Fruit fly (Drosophila melanogaster) whole organism, embryonic: ENCODE data around the gene Tmtc4.

Experiments used
- Atf6 ChIP-seq: fragments of 200-800 bp; sonication (Bioruptor generic); IDR thresholded peaks from 2 replicates; pipeline ENCODE4 v1.3.6; 2022; ENCODE audit warnings: missing biosample characterization, missing genetic modification characterization
- CG10267 ChIP-seq: fragments of 200-800 bp; sonication (Bioruptor generic); optimal IDR thresholded peaks from 2 replicates; lab custom pipeline; 2018; ENCODE audit warnings: missing biosample characterization, mild to moderate bottlenecking, missing genetic modification characterization, moderate library complexity
- CG12942 ChIP-seq: fragments of 200-800 bp; sonication (Bioruptor generic); optimal IDR thresholded peaks from 3 replicates; lab custom pipeline; 2016; ENCODE audit warnings: missing biosample characterization, missing genetic modification characterization
- CG1602 ChIP-seq: fragments of 200-800 bp; sonication (Bioruptor generic); optimal IDR thresholded peaks from 3 replicates; lab custom pipeline; 2016; ENCODE audit warnings: missing biosample characterization, missing genetic modification characterization
- CG16813 ChIP-seq: fragments of 200-800 bp; sonication (Bioruptor generic); IDR thresholded peaks from 3 replicates; pipeline ENCODE4 v1.3.6; 2022; ENCODE audit warnings: missing biosample characterization, missing genetic modification characterization; ENCODE audit not compliant: partially characterized antibody
- CG17912 ChIP-seq: fragments of 200-800 bp; sonication (Bioruptor generic); optimal IDR thresholded peaks from 2 replicates; lab custom pipeline; 2018; ENCODE audit warnings: missing biosample characterization, mild to moderate bottlenecking, missing genetic modification characterization
- CG2129 ChIP-seq: fragments of 200-800 bp; sonication (Bioruptor generic); IDR thresholded peaks from 2 replicates; pipeline ENCODE4 v1.3.6; 2022; ENCODE audit warnings: missing biosample characterization, missing genetic modification characterization; ENCODE audit not compliant: partially characterized antibody
- CG31441 ChIP-seq: fragments of 200-800 bp; sonication (Bioruptor generic); IDR thresholded peaks from 2 replicates; pipeline ENCODE4 v1.3.6; 2022; ENCODE audit warnings: missing biosample characterization, missing genetic modification characterization
- CG3995 ChIP-seq: fragments of 200-800 bp; sonication (Bioruptor generic); optimal IDR thresholded peaks from 3 replicates; lab custom pipeline; 2016; ENCODE audit warnings: missing biosample characterization, missing genetic modification characterization
- CG6654 ChIP-seq: fragments of 200-800 bp; sonication (Bioruptor generic); optimal IDR thresholded peaks from 2 replicates; lab custom pipeline; 2017; ENCODE audit warnings: missing biosample characterization, mild to moderate bottlenecking, missing genetic modification characterization
- CG6689 ChIP-seq: fragments of 200-800 bp; sonication (Bioruptor generic); IDR thresholded peaks from 2 replicates; pipeline ENCODE4 v1.3.6; 2022; ENCODE audit warnings: missing biosample characterization, missing genetic modification characterization
- CG6791 ChIP-seq: fragments of 200-800 bp; sonication (Bioruptor generic); IDR thresholded peaks from 3 replicates; pipeline ENCODE4 v1.3.6; 2022; ENCODE audit warnings: missing biosample characterization, missing genetic modification characterization; ENCODE audit not compliant: partially characterized antibody
- CG7928 ChIP-seq: fragments of 200-800 bp; sonication (Bioruptor generic); optimal IDR thresholded peaks from 2 replicates; lab custom pipeline; 2017; ENCODE audit warnings: missing biosample characterization, mild to moderate bottlenecking, missing genetic modification characterization
- CG8290 ChIP-seq, 3 experiments: fragments of 200-800 bp; sonication (Bioruptor generic); optimal IDR thresholded peaks; 2 replicates each; lab custom pipeline; 2016 to 2019; ENCODE audit warnings: missing biosample characterization in 3 of 3, missing genetic modification characterization in 3 of 3, mild to moderate bottlenecking in 2 of 3, moderate library complexity in 1 of 3
- CG8359 ChIP-seq: fragments of 200-800 bp; sonication (Bioruptor generic); optimal IDR thresholded peaks from 2 replicates; lab custom pipeline; 2017; ENCODE audit warnings: missing biosample characterization, mild to moderate bottlenecking, missing genetic modification characterization, borderline replicate concordance
- CG9215 ChIP-seq: fragments of 200-800 bp; sonication (Bioruptor generic); IDR thresholded peaks from 2 replicates; pipeline ENCODE4 v1.3.6; 2022; ENCODE audit warnings: missing biosample characterization, missing genetic modification characterization
- Camta ChIP-seq: fragments of 200-800 bp; sonication (Bioruptor generic); optimal IDR thresholded peaks from 2 replicates; lab custom pipeline; 2016; ENCODE audit warnings: missing biosample characterization, missing genetic modification characterization
- D19A ChIP-seq: fragments of 200-800 bp; optimal IDR thresholded peaks from 3 replicates; lab custom pipeline; 2019; ENCODE audit warnings: missing biosample characterization, mild to moderate bottlenecking, missing genetic modification characterization, moderate library complexity
- Dll ChIP-seq: fragments of 200-800 bp; sonication (Bioruptor generic); IDR thresholded peaks from 4 replicates; pipeline ENCODE4 v1.3.6; 2022; ENCODE audit warnings: missing biosample characterization, missing genetic modification characterization; ENCODE audit not compliant: partially characterized antibody
- Drgx ChIP-seq: fragments of 200-800 bp; sonication (Bioruptor generic); IDR thresholded peaks from 2 replicates; pipeline ENCODE4 v1.3.6; 2022; ENCODE audit warnings: missing biosample characterization, missing genetic modification characterization
- Elba2 ChIP-seq: fragments of 200-800 bp; sonication (Bioruptor generic); optimal IDR thresholded peaks from 3 replicates; lab custom pipeline; 2016; ENCODE audit warnings: missing biosample characterization, missing genetic modification characterization
- Ets65A ChIP-seq: fragments of 200-800 bp; sonication (Bioruptor generic); peaks from one replicate; lab custom pipeline; 2016; ENCODE audit warnings: missing biosample characterization, missing genetic modification characterization
- Fer3 ChIP-seq: fragments of 200-800 bp; sonication (Bioruptor generic); optimal IDR thresholded peaks from 2 replicates; lab custom pipeline; 2018; ENCODE audit warnings: missing biosample characterization, mild to moderate bottlenecking, missing genetic modification characterization, moderate library complexity
- GATAe ChIP-seq: fragments of 200-800 bp; sonication (Bioruptor generic); conservative IDR thresholded peaks from 2 replicates; pipeline ENCODE4 v1.3.6; 2022; ENCODE audit warnings: missing biosample characterization, missing genetic modification characterization
- H2.0 ChIP-seq: fragments of 200-800 bp; sonication (Bioruptor generic); IDR thresholded peaks from 2 replicates; pipeline ENCODE4 v1.3.6; 2022; ENCODE audit warnings: missing biosample characterization, missing genetic modification characterization
- HLH54F ChIP-seq: fragments of 200-800 bp; sonication (Bioruptor generic); optimal IDR thresholded peaks from 3 replicates; lab custom pipeline; 2016; ENCODE audit warnings: missing biosample characterization, missing genetic modification characterization
- Hr78 ChIP-seq, 2 experiments: fragments of 200-800 bp in 1 of 2; fragments of >200 bp in 1 of 2; sonication (Bioruptor generic) in 1 of 2; optimal IDR thresholded peaks; 2 replicates each; lab custom pipeline; 2017 to 2019; ENCODE audit warnings: missing biosample characterization in 2 of 2, missing genetic modification characterization in 2 of 2, mild to moderate bottlenecking in 1 of 2, moderate library complexity in 1 of 2
- Lpt ChIP-seq: fragments of >200 bp; optimal IDR thresholded peaks from 2 replicates; lab custom pipeline; 2018; ENCODE audit warnings: missing biosample characterization, missing genetic modification characterization
- Max ChIP-seq: fragments of 200-800 bp; sonication (Bioruptor generic); optimal IDR thresholded peaks from 2 replicates; lab custom pipeline; 2016; ENCODE audit warnings: missing biosample characterization, mild to moderate bottlenecking, missing genetic modification characterization
- NFAT ChIP-seq: fragments of 200-800 bp; sonication (Bioruptor generic); IDR thresholded peaks from 2 replicates; pipeline ENCODE4 v1.3.6; 2022; ENCODE audit warnings: missing biosample characterization, missing genetic modification characterization
- Scr ChIP-seq: fragments of 200-800 bp; sonication (Bioruptor generic); IDR thresholded peaks from 2 replicates; pipeline ENCODE4 v1.3.6; 2022; ENCODE audit warnings: missing biosample characterization, missing genetic modification characterization; ENCODE audit not compliant: partially characterized antibody
- Xbp1 ChIP-seq: fragments of 200-800 bp; sonication (Bioruptor generic); optimal IDR thresholded peaks from 3 replicates; lab custom pipeline; 2016; ENCODE audit warnings: missing biosample characterization, mild to moderate bottlenecking, missing genetic modification characterization
- az2 ChIP-seq: fragments of 200-800 bp; sonication (Bioruptor generic); optimal IDR thresholded peaks from 3 replicates; lab custom pipeline; 2016; ENCODE audit warnings: missing biosample characterization, missing genetic modification characterization
- bbx ChIP-seq: fragments of 200-800 bp; sonication (Bioruptor generic); IDR thresholded peaks from 2 replicates; pipeline ENCODE4 v1.3.6; 2022; ENCODE audit warnings: missing biosample characterization, missing genetic modification characterization; ENCODE audit not compliant: partially characterized antibody
- bsh ChIP-seq, 2 experiments: fragments of 200-800 bp; sonication (Bioruptor generic); optimal IDR thresholded peaks; 2 replicates each; lab custom pipeline; 2017 to 2018; ENCODE audit warnings: mild to moderate bottlenecking in 2 of 2, missing biosample characterization in 2 of 2, missing genetic modification characterization in 2 of 2, moderate library complexity in 1 of 2
- corto ChIP-seq: fragments of 200-800 bp; sonication (Bioruptor generic); optimal IDR thresholded peaks from 2 replicates; lab custom pipeline; 2016; ENCODE audit warnings: missing biosample characterization, mild to moderate bottlenecking, missing genetic modification characterization, moderate library complexity
- dysf ChIP-seq: fragments of 200-800 bp; sonication (Bioruptor generic); IDR thresholded peaks from 3 replicates; pipeline ENCODE4 v1.3.6; 2022; ENCODE audit warnings: missing biosample characterization, missing genetic modification characterization
- insv ChIP-seq, 2 experiments: fragments of 200-800 bp; sonication (Bioruptor generic); optimal IDR thresholded peaks; 3 replicates each; lab custom pipeline; 2016 to 2018; ENCODE audit warnings: missing biosample characterization in 2 of 2, missing genetic modification characterization in 2 of 2
- mirr ChIP-seq: fragments of 200-800 bp; sonication (Bioruptor generic); optimal IDR thresholded peaks from 3 replicates; lab custom pipeline; 2018; ENCODE audit warnings: missing biosample characterization, mild to moderate bottlenecking, missing genetic modification characterization
- nerfin-2 ChIP-seq: fragments of 200-800 bp; sonication (Bioruptor generic); IDR thresholded peaks from 2 replicates; pipeline ENCODE4 v1.3.6; 2022; ENCODE audit warnings: missing biosample characterization, missing genetic modification characterization; ENCODE audit not compliant: partially characterized antibody
- nom ChIP-seq: fragments of 200-800 bp; sonication (Bioruptor generic); optimal IDR thresholded peaks from 2 replicates; lab custom pipeline; 2017; ENCODE audit warnings: missing biosample characterization, missing genetic modification characterization, mild to moderate bottlenecking, moderate library complexity, missing genetic modification reagents
- pita ChIP-seq: fragments of 200-800 bp; sonication (Bioruptor generic); optimal IDR thresholded peaks from 2 replicates; lab custom pipeline; 2017; ENCODE audit warnings: missing biosample characterization, mild to moderate bottlenecking, missing genetic modification characterization
- repo ChIP-seq: fragments of 200-800 bp; sonication (Bioruptor generic); optimal IDR thresholded peaks from 2 replicates; lab custom pipeline; 2016; ENCODE audit warnings: missing biosample characterization, missing genetic modification characterization
- run ChIP-seq: fragments of 200-800 bp; sonication (Bioruptor generic); optimal IDR thresholded peaks from 3 replicates; lab custom pipeline; 2018; ENCODE audit warnings: missing biosample characterization, mild to moderate bottlenecking, missing genetic modification characterization
- salm ChIP-seq: fragments of 200-800 bp; sonication (Bioruptor generic); optimal IDR thresholded peaks from 2 replicates; lab custom pipeline; 2018; ENCODE audit warnings: missing biosample characterization, mild to moderate bottlenecking, missing genetic modification characterization
- sd ChIP-seq: fragments of 200-800 bp; sonication (Bioruptor generic); optimal IDR thresholded peaks from 3 replicates; lab custom pipeline; 2018; ENCODE audit warnings: missing biosample characterization, mild to moderate bottlenecking, missing genetic modification characterization, moderate library complexity
- sr ChIP-seq: fragments of 200-800 bp; sonication (Bioruptor generic); IDR thresholded peaks from 3 replicates; pipeline ENCODE4 v1.3.6; 2022; ENCODE audit warnings: missing biosample characterization, missing genetic modification characterization
- stwl ChIP-seq: fragments of 200-800 bp; sonication (Bioruptor generic); optimal IDR thresholded peaks from 3 replicates; lab custom pipeline; 2018; ENCODE audit warnings: missing biosample characterization, mild to moderate bottlenecking, missing genetic modification characterization, moderate library complexity
- vvl ChIP-seq: fragments of 200-800 bp; sonication (Bioruptor generic); IDR thresholded peaks from 2 replicates; pipeline ENCODE4 v1.3.6; 2022; ENCODE audit warnings: missing biosample characterization, missing genetic modification characterization
- yki ChIP-seq: fragments of >200 bp; optimal IDR thresholded peaks from 3 replicates; lab custom pipeline; 2018

Gene Tmtc4

dm6 chr3R:15332994-15333393 lies 18.0 kb upstream of the Tmtc4 start, which contains the start of the genes Fkbp39 and Cyfip:
TSS of gene Fkbp39 (minus strand) at chr3R:15333133.
TSS of gene Cyfip (plus strand) at chr3R:15333266.
- TF ChIP-seq CG10267 (tag; lab: Kevin White, UChicago): peak; percentile 60
- TF ChIP-seq CG8359 (GFP tag; lab: Kevin White, UChicago): no peak
- TF ChIP-seq CG6791 (GFP tag; lab: Robert Waterston, UW): peak; percentile 77
- no peak for TF ChIP-seq CG9215
- peak; percentile 52 for TF ChIP-seq CG17912 (GFP tag; lab: Kevin White, UChicago)
- TF ChIP-seq NFAT (GFP tag; lab: Robert Waterston, UW): peak; percentile 41; the same call in 1 of the 2 replicates
- no peak for TF ChIP-seq run (tag; lab: Kevin White, UChicago)
- no peak for TF ChIP-seq salm (tag; lab: Kevin White, UChicago)
- no peak for TF ChIP-seq Drgx (GFP tag; lab: Robert Waterston, UW)
- TF ChIP-seq CG31441 (GFP tag; lab: Robert Waterston, UW): no peak
- TF ChIP-seq bbx (GFP tag; lab: Robert Waterston, UW): peak; percentile 75
- TF ChIP-seq CG6689: no peak
- TF ChIP-seq yki (lab: Kevin White, UChicago): no peak
- TF ChIP-seq HLH54F (GFP tag; lab: Kevin White, UChicago): peak; percentile 64
- TF ChIP-seq repo (GFP tag; lab: Kevin White, UChicago): peak; percentile 32
- TF ChIP-seq stwl (tag; lab: Kevin White, UChicago): peak; percentile 65
- TF ChIP-seq Lpt (GFP tag; lab: Kevin White, UChicago): no peak
- TF ChIP-seq Dll (GFP tag; lab: Robert Waterston, UW): peak; percentile 74
- no peak for TF ChIP-seq Camta (GFP tag; lab: Kevin White, UChicago)
- TF ChIP-seq GATAe (GFP tag; lab: Robert Waterston, UW): no peak
- TF ChIP-seq Scr (GFP tag; lab: Robert Waterston, UW): peak; percentile 68
- no peak for TF ChIP-seq CG2129 (GFP tag; lab: Robert Waterston, UW)
- TF ChIP-seq Atf6 (GFP tag; lab: Robert Waterston, UW): peak; percentile 34; the same call in 1 of the 2 replicates
- peak; percentile 38 for TF ChIP-seq CG7928 (GFP tag; lab: Kevin White, UChicago)
- peak; percentile 21 for TF ChIP-seq mirr
- TF ChIP-seq bsh (GFP tag; optimal IDR thresholded peaks at IDR 0.05; lab: Kevin White, UChicago): peak in 1 of 2 experiments; percentile 16
- no peak for TF ChIP-seq Hr78 (GFP tag; optimal IDR thresholded peaks at IDR 0.05; lab: Kevin White, UChicago)
- TF ChIP-seq pita (GFP tag; lab: Kevin White, UChicago): peak; percentile 81
- no peak for TF ChIP-seq H2.0 (GFP tag; lab: Robert Waterston, UW)
- TF ChIP-seq Ets65A (GFP tag; lab: Kevin White, UChicago): peak; percentile 85
- TF ChIP-seq Fer3 (tag; lab: Kevin White, UChicago): peak; percentile 27
- TF ChIP-seq vvl (GFP tag; lab: Robert Waterston, UW): peak; percentile 66; the same call in 1 of the 2 replicates
- no peak for TF ChIP-seq CG8290 (GFP tag; optimal IDR thresholded peaks at IDR 0.05; lab: Kevin White, UChicago)
- no peak for TF ChIP-seq CG8290 (tag; optimal IDR thresholded peaks at IDR 0.05; lab: Kevin White, UChicago)
- TF ChIP-seq Elba2: peak; percentile 35
- no peak for TF ChIP-seq CG6654 (GFP tag; lab: Kevin White, UChicago)
- peak in 1 of 2 experiments; percentile 43 for TF ChIP-seq insv (GFP tag; optimal IDR thresholded peaks at IDR 0.05; lab: Kevin White, UChicago)
- peak; percentile 39; the same call in 1 of the 2 replicates for TF ChIP-seq nerfin-2 (GFP tag; lab: Robert Waterston, UW)
- no peak for TF ChIP-seq nom (GFP tag; lab: Kevin White, UChicago)
- peak; percentile 6 for TF ChIP-seq az2 (GFP tag; lab: Kevin White, UChicago)
- no peak for TF ChIP-seq sd (tag; lab: Kevin White, UChicago)
- no peak for TF ChIP-seq D19A (tag; lab: Kevin White, UChicago)
- TF ChIP-seq CG1602 (GFP tag; lab: Kevin White, UChicago): no peak
- peak; percentile 18 for TF ChIP-seq CG3995 (GFP tag; lab: Kevin White, UChicago)
- TF ChIP-seq CG16813 (GFP tag; lab: Robert Waterston, UW): peak; percentile 74
- no peak for TF ChIP-seq corto (GFP tag; lab: Kevin White, UChicago)
- TF ChIP-seq CG12942 (GFP tag; lab: Kevin White, UChicago): peak; percentile 8
- TF ChIP-seq dysf (GFP tag; lab: Robert Waterston, UW): 0 out of 3 replicates have a peak, but pooled peaks have one; percentile 21
- TF ChIP-seq Xbp1: peak; percentile 65
- peak; percentile 54 for TF ChIP-seq Max (GFP tag; lab: Kevin White, UChicago)
- no peak for TF ChIP-seq sr (GFP tag; lab: Robert Waterston, UW)
